Worm (Caenorhabditis elegans) whole organism, L1 larva: Measurements from ENCODE around the gene aqp-8.

Experiments used
- C34B4.2 ChIP-seq: sonication (generic microtip); optimal IDR thresholded peaks from 2 replicates; lab custom pipeline; 2017; ENCODE audit warnings: mild to moderate bottlenecking, missing genetic modification characterization, missing compliant biosample characterization
- Y116A8C.19 ChIP-seq: sonication (generic microtip); optimal IDR thresholded peaks from 2 replicates; lab custom pipeline; 2016; ENCODE audit warnings: missing compliant biosample characterization, missing genetic modification characterization, borderline replicate concordance
- aha-1 ChIP-seq: fragments of 150-350 bp; optimal IDR thresholded peaks from 2 replicates; lab custom pipeline; 2014; ENCODE audit warnings: missing biosample characterization, missing genetic modification characterization
- alr-1 ChIP-seq: fragments of 200-800 bp; sonication (Bioruptor generic); optimal IDR thresholded peaks from 2 replicates; lab custom pipeline; 2018; ENCODE audit warnings: borderline replicate concordance, mild to moderate bottlenecking, missing genetic modification characterization, missing compliant biosample characterization
- aly-2 ChIP-seq: fragments of 150-350 bp; optimal IDR thresholded peaks from 2 replicates; lab custom pipeline; 2014; ENCODE audit warnings: missing biosample characterization, missing genetic modification characterization
- ama-1 ChIP-seq: fragments of 150-350 bp; optimal IDR thresholded peaks from 2 replicates; lab custom pipeline; 2014
- ceh-63 ChIP-seq: fragments of 200-800 bp; sonication (Bioruptor generic); optimal IDR thresholded peaks from 2 replicates; lab custom pipeline; 2018; ENCODE audit warnings: mild to moderate bottlenecking, missing genetic modification characterization, missing compliant biosample characterization
- ceh-82 ChIP-seq, 3 experiments: fragments of 150-350 bp in 1 of 3; sonication (generic microtip) in 2 of 3; optimal IDR thresholded peaks; 2 replicates each; lab custom pipeline; 2014 to 2017; ENCODE audit warnings: missing biosample characterization in 3 of 3, missing genetic modification characterization in 3 of 3
- ceh-88 ChIP-seq: fragments of 200-800 bp; sonication (Bioruptor generic); IDR thresholded peaks from 2 replicates; pipeline ENCODE4 v1.3.6; 2022; ENCODE audit warnings: missing genetic modification characterization, missing compliant biosample characterization
- ces-1 ChIP-seq: fragments of 150-350 bp; optimal IDR thresholded peaks from 2 replicates; lab custom pipeline; 2014; ENCODE audit warnings: missing biosample characterization, missing genetic modification reagents, missing genetic modification characterization
- dpl-1 ChIP-seq, 3 experiments: fragments of 150-350 bp in 2 of 3; sonication (generic microtip) in 1 of 3; optimal IDR thresholded peaks; 2 replicates each; lab custom pipeline; 2014 to 2017; ENCODE audit warnings: missing biosample characterization in 3 of 3, missing genetic modification characterization in 3 of 3, missing genetic modification reagents in 3 of 3
- efl-3 ChIP-seq: fragments of 200-800 bp; sonication (Bioruptor generic); optimal IDR thresholded peaks from 2 replicates; lab custom pipeline; 2018; ENCODE audit warnings: mild to moderate bottlenecking, missing genetic modification characterization, missing compliant biosample characterization
- elt-2 ChIP-seq: sonication (generic microtip); optimal IDR thresholded peaks from 2 replicates; lab custom pipeline; 2016; ENCODE audit warnings: missing genetic modification characterization, mild to moderate bottlenecking, inconsistent platforms, missing compliant biosample characterization, missing genetic modification reagents
- ets-5 ChIP-seq: fragments of 200-800 bp; sonication (Bioruptor generic); IDR thresholded peaks from 2 replicates; pipeline ENCODE4 v1.3.6; 2022; ENCODE audit warnings: missing genetic modification characterization, missing compliant biosample characterization
- fkh-10 ChIP-seq: sonication (generic microtip); optimal IDR thresholded peaks from 2 replicates; lab custom pipeline; 2017; ENCODE audit warnings: missing biosample characterization, missing genetic modification reagents, missing genetic modification characterization
- fkh-4 ChIP-seq: sonication (generic microtip); optimal IDR thresholded peaks from 2 replicates; lab custom pipeline; 2016; ENCODE audit warnings: missing compliant biosample characterization, missing genetic modification characterization, borderline replicate concordance
- fkh-8 ChIP-seq: sonication (generic microtip); optimal IDR thresholded peaks from 2 replicates; lab custom pipeline; 2016; ENCODE audit warnings: mild to moderate bottlenecking, missing genetic modification characterization, missing compliant biosample characterization
- hlh-17 ChIP-seq: fragments of 200-800 bp; sonication (Bioruptor generic); optimal IDR thresholded peaks from 2 replicates; lab custom pipeline; 2018; ENCODE audit warnings: missing genetic modification characterization, mild to moderate bottlenecking, missing compliant biosample characterization, moderate library complexity, borderline replicate concordance
- isw-1 ChIP-seq: fragments of 200-800 bp; sonication (Bioruptor generic); IDR thresholded peaks from 2 replicates; pipeline ENCODE4 v1.3.6; 2022; ENCODE audit warnings: missing genetic modification characterization, missing compliant biosample characterization
- lin-13 ChIP-seq: fragments of 150-350 bp; optimal IDR thresholded peaks from 2 replicates; lab custom pipeline; 2014; ENCODE audit warnings: missing biosample characterization, missing genetic modification reagents, missing genetic modification characterization
- lin-15B ChIP-seq: fragments of 150-350 bp; sonication (generic microtip); optimal IDR thresholded peaks from 3 replicates; lab custom pipeline; 2014; ENCODE audit warnings: missing biosample characterization, missing genetic modification characterization
- lin-39 ChIP-seq: fragments of 150-350 bp; optimal IDR thresholded peaks from 2 replicates; lab custom pipeline; 2014; ENCODE audit warnings: missing biosample characterization, missing genetic modification reagents, missing genetic modification characterization
- lir-3 ChIP-seq: sonication (generic microtip); optimal IDR thresholded peaks from 2 replicates; lab custom pipeline; 2016; ENCODE audit warnings: mild to moderate bottlenecking, missing genetic modification characterization, moderate library complexity, missing compliant biosample characterization; ENCODE audit not compliant: poor library complexity
- lsy-2 ChIP-seq, 2 experiments: fragments of 150-350 bp; optimal IDR thresholded peaks; 2 replicates each; lab custom pipeline; 2014; ENCODE audit warnings: missing biosample characterization in 2 of 2, missing genetic modification characterization in 2 of 2
- mab-9 ChIP-seq: fragments of 200-800 bp; sonication (Bioruptor generic); IDR thresholded peaks from 2 replicates; pipeline ENCODE4 v1.3.6; 2022; ENCODE audit warnings: missing genetic modification reagents, missing genetic modification characterization, missing compliant biosample characterization
- mdl-1 ChIP-seq, 2 experiments: fragments of 150-350 bp; optimal IDR thresholded peaks; 2 replicates each; lab custom pipeline; 2014 to 2017; ENCODE audit warnings: missing biosample characterization in 2 of 2, missing genetic modification characterization in 2 of 2, inconsistent platforms in 1 of 2
- mef-2 ChIP-seq: fragments of 150-350 bp; optimal IDR thresholded peaks from 2 replicates; lab custom pipeline; 2014; ENCODE audit warnings: missing biosample characterization, missing genetic modification characterization
- mep-1 ChIP-seq: fragments of 150-350 bp; optimal IDR thresholded peaks from 2 replicates; lab custom pipeline; 2014; ENCODE audit warnings: missing biosample characterization, missing genetic modification characterization
- nhr-12 ChIP-seq: sonication (generic microtip); optimal IDR thresholded peaks from 2 replicates; lab custom pipeline; 2017; ENCODE audit warnings: missing biosample characterization, missing genetic modification characterization
- nhr-20 ChIP-seq: sonication (generic microtip); optimal IDR thresholded peaks from 2 replicates; lab custom pipeline; 2016; ENCODE audit warnings: mild to moderate bottlenecking, missing genetic modification characterization, missing compliant biosample characterization
- nhr-237 ChIP-seq: fragments of 150-350 bp; optimal IDR thresholded peaks from 2 replicates; lab custom pipeline; 2014; ENCODE audit warnings: missing biosample characterization, missing genetic modification characterization
- nhr-47 ChIP-seq: sonication (generic microtip); optimal IDR thresholded peaks from 2 replicates; lab custom pipeline; 2016; ENCODE audit warnings: mild to moderate bottlenecking, missing genetic modification characterization, moderate library complexity, missing compliant biosample characterization
- nhr-71 ChIP-seq: sonication (generic microtip); optimal IDR thresholded peaks from 2 replicates; lab custom pipeline; 2016; ENCODE audit warnings: mild to moderate bottlenecking, missing genetic modification characterization, moderate library complexity, missing compliant biosample characterization
- nhr-84 ChIP-seq: sonication (generic microtip); optimal IDR thresholded peaks from 2 replicates; lab custom pipeline; 2017; ENCODE audit warnings: missing biosample characterization, missing genetic modification characterization
- nhr-90 ChIP-seq: sonication (generic microtip); optimal IDR thresholded peaks from 2 replicates; lab custom pipeline; 2016; ENCODE audit warnings: mild to moderate bottlenecking, missing genetic modification characterization, missing compliant biosample characterization; ENCODE audit not compliant: poor library complexity
- pag-3 ChIP-seq: sonication (generic microtip); optimal IDR thresholded peaks from 2 replicates; lab custom pipeline; 2017; ENCODE audit warnings: missing genetic modification characterization, mild to moderate bottlenecking, missing compliant biosample characterization, antibody characterized with exemption, borderline replicate concordance; ENCODE audit not compliant: insufficient read depth
- pqm-1 ChIP-seq: sonication (generic microtip); optimal IDR thresholded peaks from 3 replicates; lab custom pipeline; 2017; ENCODE audit warnings: missing biosample characterization, missing genetic modification characterization
- skn-1 ChIP-seq: fragments of 150-350 bp; optimal IDR thresholded peaks from 2 replicates; lab custom pipeline; 2014; ENCODE audit warnings: missing biosample characterization, missing genetic modification characterization
- snpc-4 ChIP-seq: fragments of 150-350 bp; optimal IDR thresholded peaks from 2 replicates; lab custom pipeline; 2014; ENCODE audit warnings: missing biosample characterization, missing genetic modification characterization
- snu-23 ChIP-seq: sonication (generic microtip); optimal IDR thresholded peaks from 2 replicates; lab custom pipeline; 2016; ENCODE audit warnings: missing genetic modification characterization, missing compliant biosample characterization
- sox-4 ChIP-seq: sonication (generic microtip); optimal IDR thresholded peaks from 2 replicates; lab custom pipeline; 2016; ENCODE audit warnings: missing genetic modification characterization, missing compliant biosample characterization
- swsn-7 ChIP-seq: sonication (generic microtip); optimal IDR thresholded peaks from 2 replicates; lab custom pipeline; 2016; ENCODE audit warnings: missing genetic modification characterization, missing compliant biosample characterization
- tbx-2 ChIP-seq: sonication (generic microtip); optimal IDR thresholded peaks from 2 replicates; lab custom pipeline; 2016; ENCODE audit warnings: missing genetic modification characterization, missing compliant biosample characterization
- tlp-1 ChIP-seq: fragments of 150-350 bp; optimal IDR thresholded peaks from 2 replicates; lab custom pipeline; 2014; ENCODE audit warnings: missing biosample characterization, missing genetic modification characterization
- unc-30 ChIP-seq: sonication (generic microtip); optimal IDR thresholded peaks from 2 replicates; lab custom pipeline; 2017; ENCODE audit warnings: missing biosample characterization, missing genetic modification characterization
- unc-86 ChIP-seq: sonication (generic microtip); optimal IDR thresholded peaks from 2 replicates; lab custom pipeline; 2016; ENCODE audit warnings: missing genetic modification characterization, missing compliant biosample characterization
- unc-98 ChIP-seq: fragments of 200-800 bp; sonication (Bioruptor generic); IDR thresholded peaks from 2 replicates; pipeline ENCODE4 v1.3.6; 2022; ENCODE audit warnings: missing genetic modification characterization, missing compliant biosample characterization
- vab-15 ChIP-seq: sonication (generic microtip); optimal IDR thresholded peaks from 2 replicates; lab custom pipeline; 2017; ENCODE audit warnings: missing genotype, mild to moderate bottlenecking, missing genetic modification characterization, missing compliant biosample characterization
- zag-1 ChIP-seq: fragments of 150-350 bp; optimal IDR thresholded peaks from 2 replicates; lab custom pipeline; 2014; ENCODE audit warnings: missing biosample characterization, missing genetic modification characterization
- ztf-4 ChIP-seq: fragments of 150-350 bp; optimal IDR thresholded peaks from 2 replicates; lab custom pipeline; 2014; ENCODE audit warnings: missing biosample characterization, missing genetic modification characterization

aqp-8 gene

ce11 chrX:4711698-4712329, 7.0 kb upstream of the aqp-8 start, which contains the start of the genes dnj-14 and glit-1 (continued):
- TF ChIP-seq fkh-10 (GFP tag; lab: Kevin White, UChicago) (peak; percentile 62), vab-15 (tag; lab: Kevin White, UChicago) (peak; percentile 73), mdl-1 (tag; optimal IDR thresholded peaks at IDR 0.05; lab: Kevin White, UChicago) (peak in 1 of 2 experiments; percentile 88), snu-23 (peak; percentile 95), ceh-88 (peak; percentile 62; the same call in 1 of the 2 replicates), tbx-2 (tag; lab: Kevin White, UChicago) (peak; percentile 90), nhr-12 (tag; lab: Kevin White, UChicago) (no peak), swsn-7 (peak; percentile 89), Y116A8C.19 (tag; lab: Kevin White, UChicago) (no peak), nhr-71 (peak; percentile 92), C34B4.2 (no peak), nhr-47 (peak; percentile 87), pqm-1 (no peak), nhr-237 (peak; percentile 39), alr-1 (tag; lab: Kevin White, UChicago) (no peak), fkh-4 (tag; lab: Kevin White, UChicago) (no peak), lin-15B (tag; lab: Kevin White, UChicago) (peak; percentile 92), lin-13 (GFP tag; lab: Kevin White, UChicago) (peak; percentile 80), lsy-2 (tag; optimal IDR thresholded peaks at IDR 0.05; lab: Kevin White, UChicago) (peak; percentile 98 to 99), ztf-4 (tag; lab: Kevin White, UChicago) (peak; percentile 66), pag-3 (no peak), unc-30 (tag; lab: Kevin White, UChicago) (no peak), isw-1 (GFP tag; lab: Robert Waterston, UW) (peak; percentile 86), mab-9 (GFP tag; lab: Robert Waterston, UW) (peak; percentile 74), hlh-17 (GFP tag; lab: Kevin White, UChicago) (no peak), fkh-8 (tag; lab: Kevin White, UChicago) (peak; percentile 88), sox-4 (tag; lab: Kevin White, UChicago) (no peak), aly-2 (tag; lab: Kevin White, UChicago) (peak; percentile 19), mef-2 (tag; lab: Kevin White, UChicago) (peak; percentile 31), nhr-20 (tag; lab: Kevin White, UChicago) (peak; percentile 91), dpl-1 (GFP tag; optimal IDR thresholded peaks at IDR 0.05; lab: Kevin White, UChicago) (peak; percentile 70 to 76 (median 74)), mep-1 (tag; lab: Kevin White, UChicago) (peak; percentile 91)
- TF ChIP-seq, all 84 proteins: peak for 59

ce11 chrX:4706755-4707226, 2.0 kb upstream of the aqp-8 start, which contains the start of gene dhhc-10:
Gene dhhc-10, plus strand, starts transcription at chrX:4707176.
- TF ChIP-seq dpl-1 (GFP tag; optimal IDR thresholded peaks at IDR 0.05; lab: Kevin White, UChicago), result peak in 2 of 3 experiments; percentile 27 to 28
- no peak for TF ChIP-seq ces-1 (GFP tag; lab: Kevin White, UChicago)
- no peak for TF ChIP-seq fkh-8 (tag; lab: Kevin White, UChicago)
- no peak for TF ChIP-seq efl-3 (GFP tag; lab: Kevin White, UChicago)
- TF ChIP-seq ama-1 (lab: Kevin White, UChicago), result no peak
- TF ChIP-seq nhr-237, result no peak
- TF ChIP-seq ceh-63 (GFP tag; lab: Kevin White, UChicago), result no peak
- no peak for TF ChIP-seq zag-1
- TF ChIP-seq Y116A8C.19 (tag; lab: Kevin White, UChicago), result no peak
- TF ChIP-seq lin-15B (tag; lab: Kevin White, UChicago), result no peak
- TF ChIP-seq tbx-2 (tag; lab: Kevin White, UChicago), result peak; percentile 52
- TF ChIP-seq nhr-84, result no peak
- no peak for TF ChIP-seq ets-5 (GFP tag; lab: Robert Waterston, UW)
- peak; percentile 91 for TF ChIP-seq elt-2 (tag; lab: Kevin White, UChicago)
- TF ChIP-seq nhr-71, result peak; percentile 68
- no peak for TF ChIP-seq unc-98 (GFP tag; lab: Robert Waterston, UW)
- no peak for TF ChIP-seq tlp-1 (tag; lab: Kevin White, UChicago)
- TF ChIP-seq nhr-90, result no peak
- TF ChIP-seq unc-86 (tag; lab: Kevin White, UChicago), result peak; percentile 44
- no peak for TF ChIP-seq alr-1 (tag; lab: Kevin White, UChicago)
- no peak for TF ChIP-seq snpc-4 (tag; lab: Kevin White, UChicago)
- TF ChIP-seq lir-3 (tag; lab: Kevin White, UChicago), result no peak
- TF ChIP-seq aha-1 (tag; lab: Kevin White, UChicago), result no peak
- TF ChIP-seq unc-30 (tag; lab: Kevin White, UChicago), result no peak
- TF ChIP-seq lin-39 (tag; lab: Kevin White, UChicago), result no peak
- TF ChIP-seq ceh-82 (tag; optimal IDR thresholded peaks at IDR 0.05; lab: Kevin White, UChicago), result peak in 1 of 3 experiments; percentile 40
- no peak for TF ChIP-seq skn-1 (tag; lab: Kevin White, UChicago)
- TF ChIP-seq ceh-88, result no peak
